Worm (Caenorhabditis elegans) whole organism, early embryonic: ENCODE results near the gene str-240.

ENCODE experiments used
- F13C5.2 ChIP-seq: sonication (generic microtip); optimal IDR thresholded peaks from 2 replicates; lab custom pipeline; 2017; ENCODE audit warnings: mild to moderate bottlenecking, missing genetic modification characterization, inconsistent platforms, missing compliant biosample characterization
- aly-1 ChIP-seq: sonication (generic microtip); optimal IDR thresholded peaks from 2 replicates; lab custom pipeline; 2016; ENCODE audit warnings: missing genetic modification characterization, missing compliant biosample characterization
- hmg-4 ChIP-seq: fragments of 200-800 bp; sonication (Bioruptor generic); optimal IDR thresholded peaks from 2 replicates; lab custom pipeline; 2018; ENCODE audit warnings: mild to moderate bottlenecking, missing genetic modification characterization, missing compliant biosample characterization

- TF ChIP-seq hmg-4 (GFP tag; lab: Kevin White, UChicago) (no peak), F13C5.2 (tag; lab: Kevin White, UChicago) (no peak), aly-1 (tag; lab: Kevin White, UChicago) (no peak)
Observed at ce11 chrV:1495334-1495733, 26.4 kb downstream of the str-240 start, which contains the start of gene C38C3.3.
